Worm (Caenorhabditis elegans) whole organism, young adult: ENCODE results near the gene Y55F3BL.6.

Source experiments
- B0019.2 ChIP-seq: fragments of 200-800 bp; sonication (Bioruptor generic); conservative IDR thresholded peaks from 2 replicates; pipeline ENCODE4 v1.3.6; 2022; ENCODE audit warnings: missing genetic modification reagents, missing genetic modification characterization, missing compliant biosample characterization
- B0336.3 ChIP-seq: fragments of 200-800 bp; sonication (Bioruptor generic); IDR thresholded peaks from 2 replicates; pipeline ENCODE4 v1.3.6; 2022; ENCODE audit warnings: missing genetic modification characterization, missing compliant biosample characterization
- C06A6.2 ChIP-seq: fragments of 200-800 bp; sonication (Bioruptor generic); conservative IDR thresholded peaks from 2 replicates; pipeline ENCODE4 v1.3.6; 2022; ENCODE audit warnings: missing genetic modification characterization, missing compliant biosample characterization
- D2030.7 ChIP-seq: fragments of 200-800 bp; sonication (Bioruptor generic); IDR thresholded peaks from 2 replicates; pipeline ENCODE4 v1.3.6; 2022; ENCODE audit warnings: missing genetic modification reagents, missing genetic modification characterization, missing compliant biosample characterization
- F22D6.2 ChIP-seq: sonication (generic microtip); optimal IDR thresholded peaks from 2 replicates; lab custom pipeline; 2016; ENCODE audit warnings: mild to moderate bottlenecking, missing genetic modification characterization, missing compliant biosample characterization
- F49E8.2 ChIP-seq: sonication (generic microtip); optimal IDR thresholded peaks from 3 replicates; lab custom pipeline; 2017; ENCODE audit warnings: missing genetic modification characterization, mild to moderate bottlenecking, missing compliant biosample characterization, antibody characterized with exemption, moderate library complexity; ENCODE audit not compliant: insufficient read depth
- F55B11.4 ChIP-seq: sonication (generic microtip); optimal IDR thresholded peaks from 2 replicates; lab custom pipeline; 2016; ENCODE audit warnings: missing compliant biosample characterization, missing genetic modification characterization, borderline replicate concordance; ENCODE audit not compliant: insufficient read depth
- F57A8.1 ChIP-seq: fragments of 200-800 bp; sonication (Bioruptor generic); optimal IDR thresholded peaks from 2 replicates; lab custom pipeline; 2018; ENCODE audit warnings: mild to moderate bottlenecking, missing genetic modification characterization, moderate library complexity, missing compliant biosample characterization
- F57C9.4 ChIP-seq: sonication (generic microtip); optimal IDR thresholded peaks from 2 replicates; lab custom pipeline; 2017; ENCODE audit warnings: mild to moderate bottlenecking, missing genetic modification characterization, missing compliant biosample characterization
- Y53G8AR.9 ChIP-seq: fragments of 200-800 bp; sonication (Bioruptor generic); conservative IDR thresholded peaks from 2 replicates; pipeline ENCODE4 v1.3.6; 2022; ENCODE audit warnings: missing genetic modification reagents, missing genetic modification characterization, missing compliant biosample characterization
- ama-1 ChIP-seq, 3 experiments: fragments of 150-350 bp in 1 of 3; sonication (generic microtip) in 2 of 3; optimal IDR thresholded peaks; 2 replicates each; lab custom pipeline; 2014 to 2018; ENCODE audit warnings: missing biosample characterization in 2 of 3, missing genetic modification characterization in 2 of 3, missing genetic modification reagents in 2 of 3
- attf-5 ChIP-seq: fragments of 200-800 bp; sonication (Bioruptor generic); optimal IDR thresholded peaks from 2 replicates; lab custom pipeline; 2018; ENCODE audit warnings: mild to moderate bottlenecking, missing genetic modification characterization, missing compliant biosample characterization
- bed-1 ChIP-seq: fragments of 200-800 bp; sonication (Bioruptor generic); IDR thresholded peaks from 2 replicates; pipeline ENCODE4 v1.3.6; 2022; ENCODE audit warnings: missing genetic modification reagents, missing genetic modification characterization, missing compliant biosample characterization
- bed-2 ChIP-seq: fragments of 200-800 bp; sonication (Bioruptor generic); IDR thresholded peaks from 2 replicates; pipeline ENCODE4 v1.3.6; 2022; ENCODE audit warnings: missing genetic modification reagents, missing genetic modification characterization, missing compliant biosample characterization
- cebp-1 ChIP-seq, 2 experiments: fragments of 200-800 bp in 1 of 2; sonication (Bioruptor generic) in 1 of 2; sonication (generic microtip) in 1 of 2; IDR thresholded peaks in 1 of 2; optimal IDR thresholded peaks in 1 of 2; 2 replicates each; pipeline versions ENCODE4 v1.3.6 to Lab custom; 2017 to 2022; ENCODE audit warnings: missing compliant biosample characterization in 2 of 2, missing genetic modification characterization in 2 of 2, mild to moderate bottlenecking in 1 of 2, missing genetic modification reagents in 1 of 2, moderate library complexity in 1 of 2
- ceh-100 ChIP-seq: fragments of 200-800 bp; sonication (Bioruptor generic); IDR thresholded peaks from 2 replicates; pipeline ENCODE4 v1.3.6; 2022; ENCODE audit warnings: missing genetic modification reagents, missing genetic modification characterization, missing compliant biosample characterization
- ceh-27 ChIP-seq: fragments of 200-800 bp; sonication (Bioruptor generic); optimal IDR thresholded peaks from 2 replicates; lab custom pipeline; 2018; ENCODE audit warnings: mild to moderate bottlenecking, missing genetic modification characterization, moderate library complexity, missing compliant biosample characterization
- ceh-79 ChIP-seq: sonication (generic microtip); optimal IDR thresholded peaks from 2 replicates; lab custom pipeline; 2017; ENCODE audit warnings: mild to moderate bottlenecking, missing genetic modification characterization, missing compliant biosample characterization
- egl-44 ChIP-seq: fragments of 200-800 bp; sonication (Bioruptor generic); IDR thresholded peaks from 2 replicates; pipeline ENCODE4 v1.3.6; 2022; ENCODE audit warnings: missing genetic modification reagents, missing genetic modification characterization, missing compliant biosample characterization
- ets-4 ChIP-seq: fragments of 200-800 bp; sonication (Bioruptor generic); optimal IDR thresholded peaks from 2 replicates; lab custom pipeline; 2018; ENCODE audit warnings: mild to moderate bottlenecking, missing genetic modification characterization, missing compliant biosample characterization
- hlh-12 ChIP-seq: sonication (generic microtip); optimal IDR thresholded peaks from 2 replicates; lab custom pipeline; 2016; ENCODE audit warnings: missing genetic modification characterization, missing compliant biosample characterization
- hmg-1.2 ChIP-seq: fragments of 200-800 bp; sonication (Bioruptor generic); IDR thresholded peaks from 2 replicates; pipeline ENCODE4 v1.3.6; 2022; ENCODE audit warnings: missing genetic modification reagents, missing genetic modification characterization, missing compliant biosample characterization
- hrde-1 ChIP-seq: sonication (generic microtip); optimal IDR thresholded peaks from 2 replicates; lab custom pipeline; 2016; ENCODE audit warnings: missing genetic modification characterization, mild to moderate bottlenecking, missing compliant biosample characterization, moderate library complexity, missing genotype, missing genetic modification reagents, borderline replicate concordance
- hsf-1 ChIP-seq: fragments of 200-800 bp; sonication (Bioruptor generic); IDR thresholded peaks from 2 replicates; pipeline ENCODE4 v1.3.6; 2022; ENCODE audit warnings: missing genetic modification reagents, missing genetic modification characterization, missing compliant biosample characterization
- lin-54 ChIP-seq: fragments of 200-800 bp; sonication (Bioruptor generic); optimal IDR thresholded peaks from 2 replicates; lab custom pipeline; 2018; ENCODE audit warnings: mild to moderate bottlenecking, missing genetic modification characterization, missing compliant biosample characterization
- lsl-1 ChIP-seq: fragments of 200-800 bp; sonication (Bioruptor generic); optimal IDR thresholded peaks from 2 replicates; lab custom pipeline; 2018; ENCODE audit warnings: mild to moderate bottlenecking, missing genetic modification characterization, moderate library complexity, missing compliant biosample characterization
- madf-6 ChIP-seq: fragments of 200-800 bp; sonication (Bioruptor generic); IDR thresholded peaks from 2 replicates; pipeline ENCODE4 v1.3.6; 2022; ENCODE audit warnings: missing genetic modification reagents, missing genetic modification characterization, missing compliant biosample characterization
- nhr-120 ChIP-seq: fragments of 200-800 bp; sonication (Bioruptor generic); IDR thresholded peaks from 2 replicates; pipeline ENCODE4 v1.3.6; 2022; ENCODE audit warnings: missing genetic modification characterization, missing compliant biosample characterization
- pbrm-1 ChIP-seq: fragments of 200-800 bp; sonication (Bioruptor generic); IDR thresholded peaks from 2 replicates; pipeline ENCODE4 v1.3.6; 2022; ENCODE audit warnings: missing genetic modification reagents, missing genetic modification characterization, missing compliant biosample characterization
- sdz-38 ChIP-seq: sonication (generic microtip); optimal IDR thresholded peaks from 2 replicates; lab custom pipeline; 2016; ENCODE audit warnings: missing genotype, missing genetic modification characterization, missing compliant biosample characterization
- sea-2 ChIP-seq: fragments of 200-800 bp; sonication (Bioruptor generic); IDR thresholded peaks from 2 replicates; pipeline ENCODE4 v1.3.6; 2022; ENCODE audit warnings: missing genetic modification characterization, missing compliant biosample characterization
- snpc-1.3 ChIP-seq: sonication (generic microtip); optimal IDR thresholded peaks from 2 replicates; lab custom pipeline; 2017; ENCODE audit warnings: missing genetic modification characterization, mild to moderate bottlenecking, missing compliant biosample characterization, antibody characterized with exemption, moderate library complexity, missing genotype, missing genetic modification reagents; ENCODE audit not compliant: insufficient read depth
- snpc-3.4 ChIP-seq: sonication (generic microtip); optimal IDR thresholded peaks from 2 replicates; lab custom pipeline; 2017; ENCODE audit warnings: missing genetic modification characterization, mild to moderate bottlenecking, missing compliant biosample characterization, antibody characterized with exemption, moderate library complexity, missing genotype, missing genetic modification reagents
- snpc-4 ChIP-seq, 5 experiments: fragments of 150-350 bp in 1 of 5; sonication (generic microtip) in 4 of 5; optimal IDR thresholded peaks; 2 replicates each; lab custom pipeline; 2014 to 2018; ENCODE audit warnings: missing genetic modification characterization in 5 of 5, missing biosample characterization in 3 of 5, antibody characterized with exemption in 2 of 5, mild to moderate bottlenecking in 2 of 5, missing compliant biosample characterization in 2 of 5, missing genotype in 2 of 5, moderate library complexity in 2 of 5, missing genetic modification reagents in 1 of 5
- tlf-1 ChIP-seq: fragments of 200-800 bp; sonication (Bioruptor generic); optimal IDR thresholded peaks from 2 replicates; lab custom pipeline; 2018; ENCODE audit warnings: mild to moderate bottlenecking, missing genetic modification characterization, missing compliant biosample characterization
- ztf-22 ChIP-seq: fragments of 200-800 bp; sonication (Bioruptor generic); optimal IDR thresholded peaks from 2 replicates; lab custom pipeline; 2018; ENCODE audit warnings: mild to moderate bottlenecking, missing genetic modification characterization, moderate library complexity, missing compliant biosample characterization
- ztf-3 ChIP-seq: fragments of 200-800 bp; sonication (Bioruptor generic); optimal IDR thresholded peaks from 2 replicates; lab custom pipeline; 2018; ENCODE audit warnings: mild to moderate bottlenecking, missing genetic modification characterization, missing compliant biosample characterization

Gene Y55F3BL.6

DNA sequence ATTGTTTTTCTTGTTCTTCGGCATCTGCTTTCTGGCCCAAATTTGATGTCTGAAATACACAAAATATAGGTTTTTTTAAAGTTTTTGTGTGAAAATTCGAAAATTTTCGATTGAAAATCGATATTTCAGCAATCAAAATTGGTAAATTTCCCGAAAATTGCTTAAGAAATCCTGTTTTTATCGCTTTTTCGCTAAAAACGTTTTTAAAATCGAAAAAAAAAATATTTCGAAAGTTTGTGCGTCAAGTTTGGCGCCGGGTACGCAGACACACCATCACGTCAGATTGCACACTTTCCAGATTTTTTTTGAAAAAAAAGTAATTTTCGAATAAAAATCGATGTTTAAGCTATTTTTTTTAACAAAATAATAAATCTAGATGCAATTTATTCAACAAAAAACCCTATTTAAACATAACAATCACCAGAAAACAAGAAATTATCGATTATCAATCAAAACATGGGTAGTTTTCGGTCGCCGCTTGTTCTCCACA lies 11.4 kb downstream of the Y55F3BL.6 start, which contains the start of gene skr-18 (continued):
- TF ChIP-seq F57C9.4, result no peak
- TF ChIP-seq pbrm-1 (GFP tag; lab: Robert Waterston, UW), result no peak
- TF ChIP-seq ceh-100 (GFP tag; lab: Robert Waterston, UW), result peak; percentile 44
- peak; percentile 55 for TF ChIP-seq F49E8.2 (tag; lab: Kevin White, UChicago)
- TF ChIP-seq ztf-22, result no peak
- TF ChIP-seq ztf-3 (GFP tag; lab: Kevin White, UChicago), result no peak
- no peak for TF ChIP-seq bed-2
- TF ChIP-seq B0336.3 (GFP tag; lab: Robert Waterston, UW), result no peak
- TF ChIP-seq hmg-1.2 (GFP tag; lab: Robert Waterston, UW), result no peak
- no peak for TF ChIP-seq snpc-4 (GFP tag; optimal IDR thresholded peaks at IDR 0.05; lab: Kevin White, UChicago)
- TF ChIP-seq snpc-4 (tag; optimal IDR thresholded peaks at IDR 0.05; lab: Kevin White, UChicago), result peak in 1 of 4 experiments; percentile 22
- TF ChIP-seq sea-2 (GFP tag; lab: Robert Waterston, UW), result no peak
- no peak for TF ChIP-seq hsf-1 (GFP tag; lab: Robert Waterston, UW)
- no peak for TF ChIP-seq nhr-120
- TF ChIP-seq hrde-1 (tag; lab: Kevin White, UChicago), result no peak
- TF ChIP-seq ets-4, result no peak
- TF ChIP-seq cebp-1 (GFP tag; IDR thresholded peaks at IDR 0.05; lab: Robert Waterston, UW), result no peak
- peak; percentile 12 for TF ChIP-seq cebp-1 (tag; optimal IDR thresholded peaks at IDR 0.05; lab: Kevin White, UChicago)
- TF ChIP-seq F57A8.1 (GFP tag; lab: Kevin White, UChicago), result no peak
- no peak for TF ChIP-seq C06A6.2 (GFP tag; lab: Robert Waterston, UW)
- TF ChIP-seq madf-6 (GFP tag; lab: Robert Waterston, UW), result peak; percentile 65
- TF ChIP-seq lin-54 (GFP tag; lab: Kevin White, UChicago), result peak; percentile 2
- TF ChIP-seq egl-44 (GFP tag; lab: Robert Waterston, UW), result no peak
- TF ChIP-seq hlh-12 (tag; lab: Kevin White, UChicago), result no peak
- no peak for TF ChIP-seq sdz-38 (tag; lab: Kevin White, UChicago)
- TF ChIP-seq snpc-3.4 (tag; lab: Kevin White, UChicago), result no peak
- no peak for TF ChIP-seq attf-5
- TF ChIP-seq Y53G8AR.9, result no peak
- no peak for TF ChIP-seq F22D6.2
- no peak for TF ChIP-seq bed-1 (GFP tag; lab: Robert Waterston, UW)
- TF ChIP-seq ama-1 (optimal IDR thresholded peaks at IDR 0.05; lab: Kevin White, UChicago), result no peak
- no peak for TF ChIP-seq ama-1 (GFP tag; optimal IDR thresholded peaks at IDR 0.05; lab: Kevin White, UChicago)
- no peak for TF ChIP-seq B0019.2 (GFP tag; lab: Robert Waterston, UW)
- no peak for TF ChIP-seq ceh-27 (GFP tag; lab: Kevin White, UChicago)
- no peak for TF ChIP-seq tlf-1
- TF ChIP-seq ceh-79 (tag; lab: Kevin White, UChicago), result no peak
- peak; percentile 5 for TF ChIP-seq lsl-1 (GFP tag; lab: Kevin White, UChicago)
- TF ChIP-seq F55B11.4, result no peak

DNA sequence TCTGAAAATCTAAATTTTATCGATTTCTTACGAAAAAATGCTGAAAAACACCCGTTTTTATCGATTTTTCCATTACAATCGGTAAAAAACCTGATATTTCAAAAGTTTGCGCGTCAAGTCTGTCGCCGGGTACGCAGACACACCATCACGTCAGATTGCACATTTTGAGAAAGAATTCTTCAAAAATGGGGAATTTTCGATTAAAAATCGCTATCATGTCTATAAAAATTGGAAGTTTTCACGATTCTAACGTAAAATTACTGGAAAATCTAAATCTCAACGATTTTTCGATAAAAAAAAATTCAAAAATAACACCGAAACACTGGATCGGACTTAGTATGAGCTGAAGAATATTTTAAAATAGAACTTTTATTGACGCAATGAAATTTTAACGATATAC lies 12.6 kb downstream of the Y55F3BL.6 start, which contains the start of gene F56B3.4:
Gene F56B3.4 (minus strand): TSS at position 1 of the 400 bp plus-strand sequence.
- TF ChIP-seq D2030.7 (GFP tag; lab: Robert Waterston, UW) (peak; percentile 17; the same call in 1 of the 2 replicates), snpc-1.3 (peak; percentile 57), madf-6 (GFP tag; lab: Robert Waterston, UW) (peak; percentile 43; the same call in 1 of the 2 replicates), snpc-3.4 (tag; lab: Kevin White, UChicago) (peak; percentile 32), F49E8.2 (tag; lab: Kevin White, UChicago) (no peak), F55B11.4 (no peak), lsl-1 (GFP tag; lab: Kevin White, UChicago) (peak; percentile 16), lin-54 (GFP tag; lab: Kevin White, UChicago) (peak; percentile 8), egl-44 (GFP tag; lab: Robert Waterston, UW) (no peak), hrde-1 (tag; lab: Kevin White, UChicago) (peak; percentile 15), snpc-4 (GFP tag; optimal IDR thresholded peaks at IDR 0.05; lab: Kevin White, UChicago) (peak; percentile 22), snpc-4 (tag; optimal IDR thresholded peaks at IDR 0.05; lab: Kevin White, UChicago) (no peak)
